Worm (Caenorhabditis elegans): ENCODE results near the gene dgk-5.

The dgk-5 gene

DNA sequence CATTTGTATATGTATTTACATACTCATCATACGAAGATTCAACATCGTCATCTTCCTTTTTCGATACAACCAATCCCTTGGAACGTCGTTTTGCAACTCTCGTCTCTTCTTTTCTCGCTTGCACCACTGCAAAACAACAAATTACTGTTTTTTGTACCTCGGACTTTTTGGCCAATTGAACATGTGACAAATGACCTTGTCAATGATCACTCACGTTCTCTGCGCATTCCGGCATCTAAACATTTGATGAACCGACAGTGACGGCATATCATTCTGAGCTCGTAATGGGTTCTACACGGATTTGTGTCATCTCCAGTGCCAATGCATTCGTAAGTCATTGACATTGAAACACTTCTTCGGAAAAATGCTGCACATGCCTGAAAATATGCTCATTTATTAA lies 22.7 kb downstream of the dgk-5 start:
- TF ChIP-seq elt-3 (tag; optimal IDR thresholded peaks at IDR 0.05), result no peak
- TF ChIP-seq hlh-1 (tag; optimal IDR thresholded peaks at IDR 0.05), result no peak
- no peak for TF ChIP-seq mep-1 (tag; optimal IDR thresholded peaks at IDR 0.05)
- no peak for TF ChIP-seq drap-1 (GFP tag; optimal IDR thresholded peaks at IDR 0.05)
- TF ChIP-seq sem-2 (GFP tag; optimal IDR thresholded peaks at IDR 0.05), result no peak
- TF ChIP-seq nhr-237 (tag; optimal IDR thresholded peaks at IDR 0.05), result no peak
- no peak for TF ChIP-seq tbx-8 (GFP tag; optimal IDR thresholded peaks at IDR 0.05)
- TF ChIP-seq ham-2 (GFP tag; optimal IDR thresholded peaks at IDR 0.05), result no peak
- TF ChIP-seq unc-39 (tag; optimal IDR thresholded peaks at IDR 0.05), result no peak
- no peak for TF ChIP-seq ceh-83 (GFP tag; optimal IDR thresholded peaks at IDR 0.05)
- TF ChIP-seq nhr-28 (tag; optimal IDR thresholded peaks at IDR 0.05), result no peak
- TF ChIP-seq bed-3 (GFP tag; optimal IDR thresholded peaks at IDR 0.05), result no peak
- TF ChIP-seq unc-62 (GFP tag; optimal IDR thresholded peaks at IDR 0.05), result no peak
- no peak for TF ChIP-seq elt-1 (tag; optimal IDR thresholded peaks at IDR 0.05; ENCODE audit: borderline replicate concordance, insufficient read depth)
- no peak for TF ChIP-seq lin-32 (GFP tag; optimal IDR thresholded peaks at IDR 0.05)
- TF ChIP-seq ceh-39 (tag; optimal IDR thresholded peaks at IDR 0.05), result no peak

DNA sequence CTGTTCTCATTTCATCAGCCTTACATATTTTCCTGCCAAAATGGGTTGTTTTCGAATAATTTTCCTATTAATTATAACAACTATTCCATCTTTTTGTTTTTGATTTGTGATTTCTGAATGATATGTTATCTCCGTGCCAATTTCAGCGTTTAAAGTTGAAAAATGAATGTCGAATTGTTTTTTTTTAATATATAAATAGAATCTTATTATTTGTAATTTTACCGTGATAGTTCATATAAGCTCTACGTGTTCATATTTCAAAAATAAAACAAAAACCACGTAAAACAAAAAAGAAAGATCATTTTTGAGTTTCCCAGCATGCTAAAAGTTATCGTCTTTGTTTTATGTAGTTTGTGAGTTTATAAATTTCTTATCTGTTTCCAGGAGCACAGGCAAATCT lies 27.2 kb downstream of the dgk-5 start, which contains the start of gene K06A1.2:
K06A1.2 (plus strand) TSS at position 301 of the 400 bp plus-strand sequence.
- no peak for TF ChIP-seq M03D4.4 (tag; optimal IDR thresholded peaks at IDR 0.05)
- TF ChIP-seq lsy-2 (tag; optimal IDR thresholded peaks at IDR 0.05), result no peak
- TF ChIP-seq mls-2 (tag; optimal IDR thresholded peaks at IDR 0.05), result no peak
- no peak for TF ChIP-seq bed-3 (GFP tag; optimal IDR thresholded peaks at IDR 0.05)
- no peak for TF ChIP-seq ces-1 (GFP tag; optimal IDR thresholded peaks at IDR 0.05)
- TF ChIP-seq ceh-43 (GFP tag; optimal IDR thresholded peaks at IDR 0.05), result no peak
- TF ChIP-seq lin-13 (tag; optimal IDR thresholded peaks at IDR 0.05), result no peak
- no peak for TF ChIP-seq elt-1 (tag; optimal IDR thresholded peaks at IDR 0.05; ENCODE audit: borderline replicate concordance, insufficient read depth)
- TF ChIP-seq ztf-11 (tag; optimal IDR thresholded peaks at IDR 0.05), result no peak
- no peak for TF ChIP-seq drap-1 (GFP tag; optimal IDR thresholded peaks at IDR 0.05)
- TF ChIP-seq ceh-39 (tag; optimal IDR thresholded peaks at IDR 0.05), result no peak
- TF ChIP-seq unc-39 (tag; optimal IDR thresholded peaks at IDR 0.05), result no peak
- TF ChIP-seq flh-1 (GFP tag; optimal IDR thresholded peaks at IDR 0.05), result no peak
- TF ChIP-seq pha-4 (tag; optimal IDR thresholded peaks at IDR 0.05), result no peak
- no peak for TF ChIP-seq nhr-237 (tag; optimal IDR thresholded peaks at IDR 0.05)
- no peak for TF ChIP-seq mep-1 (tag; optimal IDR thresholded peaks at IDR 0.05)
- no peak for TF ChIP-seq lin-32 (GFP tag; optimal IDR thresholded peaks at IDR 0.05)
- no peak for TF ChIP-seq ham-2 (GFP tag; optimal IDR thresholded peaks at IDR 0.05)
- TF ChIP-seq snpc-4 (tag; optimal IDR thresholded peaks at IDR 0.05), result no peak
- TF ChIP-seq ceh-83 (GFP tag; optimal IDR thresholded peaks at IDR 0.05), result no peak

- TF ChIP-seq ham-2 (GFP tag; optimal IDR thresholded peaks at IDR 0.05) (peak; percentile 8), sptf-1 (tag; optimal IDR thresholded peaks at IDR 0.05) (peak; percentile 22), mls-2 (tag; optimal IDR thresholded peaks at IDR 0.05) (peak; percentile 23), tbx-8 (GFP tag; optimal IDR thresholded peaks at IDR 0.05) (no peak)
These were observed 29.8 kb downstream of the dgk-5 start, which contains the start of gene cutl-16 for ce11 chrII:6441128-6441527. TSS of gene cutl-16 (plus strand) at chrII:6441428.

ce11 chrII:6436845-6437244 lies 34.0 kb downstream of the dgk-5 start:
- TF ChIP-seq nhr-2 (tag; optimal IDR thresholded peaks at IDR 0.05), result peak; percentile 95
- no peak for TF ChIP-seq ceh-39 (tag; optimal IDR thresholded peaks at IDR 0.05)

ce11 chrII:6425993-6426392 lies 44.9 kb downstream of the dgk-5 start, which contains the start of gene col-75:
TSS of gene col-75 (plus strand) at chrII:6426293.
- TF ChIP-seq tbx-8 (GFP tag; optimal IDR thresholded peaks at IDR 0.05), result no peak
- no peak for TF ChIP-seq lin-32 (GFP tag; optimal IDR thresholded peaks at IDR 0.05)
- TF ChIP-seq pha-4 (tag; optimal IDR thresholded peaks at IDR 0.05), result no peak
- no peak for TF ChIP-seq elt-1 (tag; optimal IDR thresholded peaks at IDR 0.05; ENCODE audit: borderline replicate concordance, insufficient read depth)

DNA sequence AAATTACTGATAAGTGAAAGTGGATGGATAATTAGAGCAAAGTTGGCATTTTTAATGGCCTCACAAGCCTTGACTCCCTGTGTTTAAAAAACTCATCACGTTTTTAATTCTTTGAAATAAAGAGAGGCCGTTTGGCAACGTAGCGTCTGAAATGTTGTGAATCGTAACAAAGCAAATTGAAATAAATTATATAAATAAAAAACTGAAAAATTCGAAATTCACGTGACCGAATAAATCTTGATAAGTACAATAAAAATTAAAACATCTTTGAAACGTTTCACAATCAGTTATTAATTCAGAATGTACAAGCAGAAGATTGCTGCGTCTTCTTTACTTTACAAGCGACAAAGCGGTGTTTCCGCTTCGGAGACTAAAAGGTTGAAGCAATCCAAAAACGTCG lies 48.1 kb downstream of the dgk-5 start, which contains the start of gene K03H9.3:
K03H9.3 (plus strand) TSS at position 301 of the 400 bp plus-strand sequence.
- no peak for TF ChIP-seq ztf-11 (tag; optimal IDR thresholded peaks at IDR 0.05)
- no peak for TF ChIP-seq zip-8 (tag; optimal IDR thresholded peaks at IDR 0.05)
- no peak for TF ChIP-seq M03D4.4 (tag; optimal IDR thresholded peaks at IDR 0.05)
- TF ChIP-seq ceh-83 (GFP tag; optimal IDR thresholded peaks at IDR 0.05), result no peak
- TF ChIP-seq tbx-8 (GFP tag; optimal IDR thresholded peaks at IDR 0.05), result no peak
- no peak for TF ChIP-seq nhr-12 (tag; optimal IDR thresholded peaks at IDR 0.05)
- TF ChIP-seq ces-1 (GFP tag; optimal IDR thresholded peaks at IDR 0.05), result no peak
- TF ChIP-seq hlh-1 (tag; optimal IDR thresholded peaks at IDR 0.05), result no peak
- TF ChIP-seq unc-120 (tag; optimal IDR thresholded peaks at IDR 0.05; ENCODE audit: poor library complexity, severe bottlenecking), result no peak
- no peak for TF ChIP-seq cnd-1 (tag; optimal IDR thresholded peaks at IDR 0.05)
- no peak for TF ChIP-seq unc-62 (GFP tag; optimal IDR thresholded peaks at IDR 0.05)
- no peak for TF ChIP-seq pha-4 (tag; optimal IDR thresholded peaks at IDR 0.05)
- TF ChIP-seq nhr-76 (tag; optimal IDR thresholded peaks at IDR 0.05), result no peak
- no peak for TF ChIP-seq mab-5 (tag; optimal IDR thresholded peaks at IDR 0.05)
- TF ChIP-seq elt-1 (tag; optimal IDR thresholded peaks at IDR 0.05; ENCODE audit: borderline replicate concordance, insufficient read depth), result no peak
- TF ChIP-seq snpc-4 (tag; optimal IDR thresholded peaks at IDR 0.05), result no peak
- no peak for TF ChIP-seq ceh-39 (tag; optimal IDR thresholded peaks at IDR 0.05)
